Worm (Caenorhabditis elegans) whole organism, L1 larva: ENCODE measurements around the gene ufl-1.

ENCODE experiments used
- blmp-1 ChIP-seq: fragments of 150-350 bp; optimal IDR thresholded peaks from 2 replicates; lab custom pipeline; 2014; ENCODE audit warnings: missing biosample characterization, missing genetic modification characterization
- ceh-82 ChIP-seq, 3 experiments: fragments of 150-350 bp in 1 of 3; sonication (generic microtip) in 2 of 3; optimal IDR thresholded peaks; 2 replicates each; lab custom pipeline; 2014 to 2017; ENCODE audit warnings: missing biosample characterization in 3 of 3, missing genetic modification characterization in 3 of 3
- efl-1 ChIP-seq, 4 experiments: fragments of 150-350 bp; optimal IDR thresholded peaks in 3 of 4; peaks in 1 of 4; 1 replicate in 1 of 4; 2 replicates in 3 of 4; lab custom pipeline; 2014; ENCODE audit warnings: missing biosample characterization in 2 of 4, missing genetic modification characterization in 2 of 4, missing genetic modification reagents in 2 of 4
- elt-3 ChIP-seq, 6 experiments: fragments of 150-350 bp in 1 of 6; sonication (generic microtip); optimal IDR thresholded peaks; 2 replicates each; lab custom pipeline; 2017 to 2018; ENCODE audit warnings: missing biosample characterization in 6 of 6, missing genetic modification characterization in 6 of 6, inconsistent platforms in 1 of 6
- nhr-47 ChIP-seq: sonication (generic microtip); optimal IDR thresholded peaks from 2 replicates; lab custom pipeline; 2016; ENCODE audit warnings: mild to moderate bottlenecking, missing genetic modification characterization, moderate library complexity, missing compliant biosample characterization
- nhr-84 ChIP-seq: sonication (generic microtip); optimal IDR thresholded peaks from 2 replicates; lab custom pipeline; 2017; ENCODE audit warnings: missing biosample characterization, missing genetic modification characterization
- snpc-4 ChIP-seq: fragments of 150-350 bp; optimal IDR thresholded peaks from 2 replicates; lab custom pipeline; 2014; ENCODE audit warnings: missing biosample characterization, missing genetic modification characterization
- unc-62 ChIP-seq: fragments of 150-350 bp; optimal IDR thresholded peaks from 2 replicates; lab custom pipeline; 2014; ENCODE audit warnings: missing biosample characterization, missing genetic modification reagents, missing genetic modification characterization
- zag-1 ChIP-seq: fragments of 150-350 bp; optimal IDR thresholded peaks from 2 replicates; lab custom pipeline; 2014; ENCODE audit warnings: missing biosample characterization, missing genetic modification characterization

DNA sequence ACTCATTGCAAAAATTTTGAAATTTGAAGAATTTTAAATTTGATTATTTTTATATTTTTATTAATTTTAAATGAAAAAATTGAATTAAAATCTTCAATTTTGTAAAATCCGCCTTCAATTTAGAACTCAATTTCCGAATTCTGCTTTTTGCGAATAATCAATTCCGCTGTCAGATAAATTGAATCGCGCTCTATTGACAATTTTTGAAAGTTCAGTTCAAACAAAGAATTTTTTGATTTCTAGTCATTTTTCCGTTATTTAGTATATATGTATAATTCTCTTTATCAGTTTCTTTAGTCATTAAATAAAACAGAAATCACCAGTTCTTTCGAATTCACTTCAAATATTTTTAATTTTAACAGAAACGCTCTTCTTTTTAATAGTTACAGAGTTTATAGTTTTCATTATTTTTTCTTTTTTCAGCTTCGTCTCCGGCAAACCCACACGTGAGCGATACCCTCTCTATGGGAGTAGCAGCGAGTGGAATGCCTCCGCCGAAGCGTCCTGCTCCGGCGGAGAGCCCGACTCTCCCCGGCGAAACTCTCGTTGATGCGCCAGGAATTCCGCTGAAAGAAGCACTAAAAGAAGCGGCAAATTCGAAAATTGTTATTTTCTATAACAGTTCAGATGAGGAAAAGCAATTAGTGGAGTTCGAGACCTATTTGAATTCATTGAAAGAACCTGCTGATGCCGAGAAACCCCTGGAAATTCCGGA is 23.8 kb downstream of the ufl-1 start:
- TF ChIP-seq nhr-47: no peak
- no peak for TF ChIP-seq unc-62 (GFP tag; lab: Kevin White, UChicago)
- no peak for TF ChIP-seq ceh-82 (tag; optimal IDR thresholded peaks at IDR 0.05; lab: Kevin White, UChicago)
- no peak for TF ChIP-seq snpc-4
- no peak for TF ChIP-seq zag-1 (tag; lab: Kevin White, UChicago)
- TF ChIP-seq efl-1 (optimal IDR thresholded peaks at IDR 0.05; lab: Kevin White, UChicago): no peak
- TF ChIP-seq efl-1 (GFP tag; optimal IDR thresholded peaks at IDR 0.05 in 1 of 2; lab: Kevin White, UChicago): no peak
- TF ChIP-seq nhr-84: no peak
- peak; percentile 11 for TF ChIP-seq blmp-1 (tag; lab: Kevin White, UChicago)
- no peak for TF ChIP-seq elt-3 (tag; optimal IDR thresholded peaks at IDR 0.05; lab: Kevin White, UChicago)
